Fruit fly (Drosophila melanogaster): Measurements from ENCODE around the gene Torsin.
A peak's percentile ranks its signal among the peaks of the same experiment; 100 is the strongest.

Gene Torsin

dm6 chrX:4687778-4688399, 38.1 kb upstream of the Torsin start, which contains the start of gene ctp (continued):
- TF ChIP-seq Eip78C (GFP tag) (peak; percentile 66), CG11902 (GFP tag; optimal IDR thresholded peaks at IDR 0.05) (no peak), Eip75B (GFP tag; optimal IDR thresholded peaks at IDR 0.05) (peak; percentile 6), fkh (GFP tag; optimal IDR thresholded peaks at IDR 0.05) (no peak), CG9139 (GFP tag; optimal IDR thresholded peaks at IDR 0.05) (no peak), CG11762 (GFP tag; optimal IDR thresholded peaks at IDR 0.05; ENCODE audit: insufficient read depth) (no peak), vri (GFP tag; optimal IDR thresholded peaks at IDR 0.05) (peak; percentile 60), Hr4 (GFP tag; optimal IDR thresholded peaks at IDR 0.05) (peak; percentile 20), Hr38 (GFP tag; optimal IDR thresholded peaks at IDR 0.05) (no peak), spab (GFP tag; optimal IDR thresholded peaks at IDR 0.05) (no peak), Smox (GFP tag; optimal IDR thresholded peaks at IDR 0.05) (peak; percentile 46), CG32006 (GFP tag; optimal IDR thresholded peaks at IDR 0.05) (peak; percentile 32), Lpt (GFP tag; optimal IDR thresholded peaks at IDR 0.05) (peak; percentile 16), Ets21C (GFP tag; optimal IDR thresholded peaks at IDR 0.05) (no peak), Sox14 (GFP tag; optimal IDR thresholded peaks at IDR 0.05) (peak; percentile 32), CG1621 (tag; optimal IDR thresholded peaks at IDR 0.05) (no peak), CG8319 (GFP tag; optimal IDR thresholded peaks at IDR 0.05) (peak; percentile 6), fd59A (GFP tag; optimal IDR thresholded peaks at IDR 0.05) (no peak), Sox102F (GFP tag; optimal IDR thresholded peaks at IDR 0.05) (peak; percentile 59), CG10631 (GFP tag; optimal IDR thresholded peaks at IDR 0.05) (peak; percentile 36), CG6163 (GFP tag; IDR thresholded peaks at IDR 0.05) (peak; percentile 56; the same call in 1 of the 3 replicates), lz (GFP tag; optimal IDR thresholded peaks at IDR 0.05) (peak; percentile 33), CG3919 (GFP tag; optimal IDR thresholded peaks at IDR 0.05) (peak; percentile 35), Ets96B (tag; optimal IDR thresholded peaks at IDR 0.05) (peak; percentile 15), topi (GFP tag; optimal IDR thresholded peaks at IDR 0.05) (peak; percentile 38), CG31627 (GFP tag; optimal IDR thresholded peaks at IDR 0.05) (peak; percentile 43), CG6854 (GFP tag; optimal IDR thresholded peaks at IDR 0.05) (peak; percentile 47)

dm6 chrX:4686723-4687122, 36.9 kb upstream of the Torsin start, which contains the start of gene Pp2C1:
Gene Pp2C1 (minus strand): TSS chrX:4686903.
- TF ChIP-seq Eip75B (GFP tag; optimal IDR thresholded peaks at IDR 0.05): no peak
- no peak for TF ChIP-seq net (GFP tag; optimal IDR thresholded peaks at IDR 0.05)

dm6 chrX:4686150-4686549, 36.3 kb upstream of the Torsin start:
- TF ChIP-seq topi (GFP tag; optimal IDR thresholded peaks at IDR 0.05): peak; percentile 43
- no peak for TF ChIP-seq CG3919 (GFP tag; optimal IDR thresholded peaks at IDR 0.05)
- peak; percentile 63 for TF ChIP-seq CG3032 (tag; optimal IDR thresholded peaks at IDR 0.05)
- TF ChIP-seq CG11762 (GFP tag; optimal IDR thresholded peaks at IDR 0.05; ENCODE audit: insufficient read depth): no peak
- peak; percentile 50 for TF ChIP-seq Eip78C (GFP tag)
- peak; percentile 91 for TF ChIP-seq CG6276 (GFP tag; optimal IDR thresholded peaks at IDR 0.05)
- TF ChIP-seq OdsH (GFP tag; optimal IDR thresholded peaks at IDR 0.05): peak; percentile 40
- TF ChIP-seq CG16779 (tag; optimal IDR thresholded peaks at IDR 0.05): peak; percentile 83
- peak; percentile 37 for TF ChIP-seq CG8632 (GFP tag; optimal IDR thresholded peaks at IDR 0.05)
- TF ChIP-seq CG8319 (GFP tag; optimal IDR thresholded peaks at IDR 0.05): no peak
- peak; percentile 81 for TF ChIP-seq Lpt (GFP tag; optimal IDR thresholded peaks at IDR 0.05)
- peak; percentile 69 for TF ChIP-seq CG8119 (GFP tag; IDR thresholded peaks at IDR 0.05)
- peak; percentile 81 for TF ChIP-seq CG32006 (GFP tag; optimal IDR thresholded peaks at IDR 0.05)
- peak; percentile 11 for TF ChIP-seq esn (GFP tag; optimal IDR thresholded peaks at IDR 0.05)
- TF ChIP-seq CG7368 (GFP tag; optimal IDR thresholded peaks at IDR 0.05): no peak
- TF ChIP-seq salr (GFP tag; optimal IDR thresholded peaks at IDR 0.05): peak; percentile 48 to 69
- no peak for TF ChIP-seq Sox15 (GFP tag; optimal IDR thresholded peaks at IDR 0.05)
- TF ChIP-seq CG9139 (GFP tag; optimal IDR thresholded peaks at IDR 0.05): peak; percentile 82
- TF ChIP-seq CG10631 (GFP tag; optimal IDR thresholded peaks at IDR 0.05): peak; percentile 51
- TF ChIP-seq CG1621 (tag; optimal IDR thresholded peaks at IDR 0.05): peak; percentile 58
- TF ChIP-seq lz (GFP tag; optimal IDR thresholded peaks at IDR 0.05): peak; percentile 14
- no peak for TF ChIP-seq CG11902 (GFP tag; optimal IDR thresholded peaks at IDR 0.05)
- TF ChIP-seq dac (GFP tag; optimal IDR thresholded peaks at IDR 0.05): peak; percentile 75
- TF ChIP-seq acj6 (GFP tag; optimal IDR thresholded peaks at IDR 0.05): peak; percentile 8
- peak; percentile 60 for TF ChIP-seq achi (GFP tag; optimal IDR thresholded peaks at IDR 0.05)
- 0 out of 2 replicates have a peak, but pooled peaks have one; percentile 13 for TF ChIP-seq CG11294 (GFP tag; IDR thresholded peaks at IDR 0.05)
- peak; percentile 39 for TF ChIP-seq Eip75B (GFP tag; optimal IDR thresholded peaks at IDR 0.05)
- TF ChIP-seq Smox (GFP tag; optimal IDR thresholded peaks at IDR 0.05): peak; percentile 13
- peak; percentile 60 for TF ChIP-seq pdm3 (GFP tag; optimal IDR thresholded peaks at IDR 0.05)
- peak; percentile 53 for TF ChIP-seq Sox102F (GFP tag; optimal IDR thresholded peaks at IDR 0.05)
- peak; percentile 81 to 93 for TF ChIP-seq ss (GFP tag; optimal IDR thresholded peaks at IDR 0.05)
- peak; percentile 81 for TF ChIP-seq CG6808 (GFP tag; optimal IDR thresholded peaks at IDR 0.05)

All from whole organism, prepupa.